Fruit fly (Drosophila melanogaster): ENCODE data around the gene CG31013.
A peak's percentile ranks its signal among the peaks of the same experiment; 100 is the strongest.

Gene CG31013

dm6 chr3R:30601440-30602256 lies 44.0 kb downstream of the CG31013 start, which contains the start of the genes CG2246 and CG31021 (continued):
- TF ChIP-seq gce (GFP tag; IDR thresholded peaks at IDR 0.05): 0 out of 3 replicates have a peak, but pooled peaks have one; percentile 25
- TF ChIP-seq CG3847 (GFP tag; IDR thresholded peaks at IDR 0.05): peak; percentile 80
- peak; percentile 85 for TF ChIP-seq CG13287 (GFP tag; IDR thresholded peaks at IDR 0.05; ENCODE audit: partially characterized antibody)
- TF ChIP-seq CG12391 (tag; optimal IDR thresholded peaks at IDR 0.05): peak; percentile 75
- TF ChIP-seq CG11695 (GFP tag; IDR thresholded peaks at IDR 0.05): no peak
- TF ChIP-seq sd (tag; optimal IDR thresholded peaks at IDR 0.05): no peak
- peak; percentile 31 for TF ChIP-seq CG7556 (GFP tag; optimal IDR thresholded peaks at IDR 0.05)
- peak in 1 of 2 experiments; percentile 4 for TF ChIP-seq bsh (GFP tag; optimal IDR thresholded peaks at IDR 0.05)
- no peak for TF ChIP-seq prd (optimal IDR thresholded peaks at IDR 0.05)
- TF ChIP-seq prd (GFP tag; IDR thresholded peaks at IDR 0.05): peak; percentile 51; the same call in 1 of the 3 replicates
- peak; percentile 68 for TF ChIP-seq lilli (GFP tag; optimal IDR thresholded peaks at IDR 0.05)
- TF ChIP-seq usp (GFP tag; optimal IDR thresholded peaks at IDR 0.05): no peak
- TF ChIP-seq CG4328 (GFP tag; optimal IDR thresholded peaks at IDR 0.05): no peak
- TF ChIP-seq CG8478 (optimal IDR thresholded peaks at IDR 0.05): no peak
- peak; percentile 99 for TF ChIP-seq Ets65A (GFP tag)
- TF ChIP-seq caup (GFP tag; optimal IDR thresholded peaks at IDR 0.05; ENCODE audit: severe bottlenecking): peak; percentile 9
- TF ChIP-seq ash1 (GFP tag; optimal IDR thresholded peaks at IDR 0.05): no peak
- TF ChIP-seq CG9727 (GFP tag; optimal IDR thresholded peaks at IDR 0.05): peak; percentile 42
- TF ChIP-seq nerfin-2 (GFP tag; IDR thresholded peaks at IDR 0.05; ENCODE audit: partially characterized antibody): peak; percentile 71
- TF ChIP-seq esg (GFP tag; conservative IDR thresholded peaks at IDR 0.05): no peak
- TF ChIP-seq CG10431 (GFP tag; optimal IDR thresholded peaks at IDR 0.05): no peak
- TF ChIP-seq CG15696 (tag; optimal IDR thresholded peaks at IDR 0.05): peak; percentile 47
- peak; percentile 4 for TF ChIP-seq luna (GFP tag; optimal IDR thresholded peaks at IDR 0.05)
- peak; percentile 11 for TF ChIP-seq CG13894 (tag; optimal IDR thresholded peaks at IDR 0.05)
- peak; percentile 51 for TF ChIP-seq CG17328 (GFP tag; IDR thresholded peaks at IDR 0.05)
- peak; percentile 82 for TF ChIP-seq CG2120 (GFP tag; optimal IDR thresholded peaks at IDR 0.05)
- TF ChIP-seq CG11456 (GFP tag; IDR thresholded peaks at IDR 0.05): peak; percentile 82
- TF ChIP-seq CG2199 (GFP tag; IDR thresholded peaks at IDR 0.05): peak; percentile 55; the same call in 1 of the 3 replicates
- peak; percentile 43 for TF ChIP-seq CG16815 (GFP tag; optimal IDR thresholded peaks at IDR 0.05)
- TF ChIP-seq stwl (tag; optimal IDR thresholded peaks at IDR 0.05): peak; percentile 76
- TF ChIP-seq CG13775 (GFP tag; optimal IDR thresholded peaks at IDR 0.05): peak; percentile 53
- peak; percentile 62 for TF ChIP-seq trem (tag; optimal IDR thresholded peaks at IDR 0.05)
- peak; percentile 96 for TF ChIP-seq BEAF-32 (GFP tag; optimal IDR thresholded peaks at IDR 0.05)
- TF ChIP-seq CG32772 (GFP tag; IDR thresholded peaks at IDR 0.05): peak; percentile 43
- peak in 1 of 3 experiments; percentile 94 for TF ChIP-seq Stat92E (GFP tag; optimal IDR thresholded peaks at IDR 0.05)
- TF ChIP-seq CG34422 (GFP tag; IDR thresholded peaks at IDR 0.05): peak; percentile 67; the same call in 2 of the 3 replicates
- TF ChIP-seq Hsf (GFP tag; optimal IDR thresholded peaks at IDR 0.05): peak; percentile 18
- TF ChIP-seq Doc3 (GFP tag; IDR thresholded peaks at IDR 0.05; ENCODE audit: partially characterized antibody): peak; percentile 69
- TF ChIP-seq pfk (GFP tag; optimal IDR thresholded peaks at IDR 0.05): no peak
- TF ChIP-seq ara (GFP tag; IDR thresholded peaks at IDR 0.05): peak; percentile 42; the same call in 1 of the 2 replicates
- peak; percentile 30 for TF ChIP-seq ERR (GFP tag; optimal IDR thresholded peaks at IDR 0.05)
- peak; percentile 78 for TF ChIP-seq Opbp (GFP tag; IDR thresholded peaks at IDR 0.05; ENCODE audit: partially characterized antibody)
- peak; percentile 44 for TF ChIP-seq dmrt11E (tag; optimal IDR thresholded peaks at IDR 0.05)
- TF ChIP-seq mld (GFP tag; IDR thresholded peaks at IDR 0.05; ENCODE audit: partially characterized antibody): 0 out of 3 replicates have a peak, but pooled peaks have one; percentile 60
- peak; percentile 9 for TF ChIP-seq exex (tag; optimal IDR thresholded peaks at IDR 0.05)
- TF ChIP-seq hbn (GFP tag; IDR thresholded peaks at IDR 0.05; ENCODE audit: partially characterized antibody): peak; percentile 59
- TF ChIP-seq gcm (GFP tag; optimal IDR thresholded peaks at IDR 0.05): no peak
- peak; percentile 99 for TF ChIP-seq Sry-δ (GFP tag; optimal IDR thresholded peaks at IDR 0.05)

All from whole organism, embryonic.